Worm (Caenorhabditis elegans) whole organism, young adult: ENCODE measurements around the gene srt-64.

ENCODE experiments used
- F57C9.4 ChIP-seq: sonication (generic microtip); optimal IDR thresholded peaks from 2 replicates; lab custom pipeline; 2017; ENCODE audit warnings: mild to moderate bottlenecking, missing genetic modification characterization, missing compliant biosample characterization
- attf-5 ChIP-seq: fragments of 200-800 bp; sonication (Bioruptor generic); optimal IDR thresholded peaks from 2 replicates; lab custom pipeline; 2018; ENCODE audit warnings: mild to moderate bottlenecking, missing genetic modification characterization, missing compliant biosample characterization
- die-1 ChIP-seq: sonication (generic microtip); optimal IDR thresholded peaks from 2 replicates; lab custom pipeline; 2016; ENCODE audit warnings: missing genotype, mild to moderate bottlenecking, missing genetic modification characterization, missing compliant biosample characterization
- dpl-1 ChIP-seq: fragments of 150-350 bp; optimal IDR thresholded peaks from 2 replicates; lab custom pipeline; 2014; ENCODE audit warnings: missing biosample characterization, missing genetic modification reagents, missing genetic modification characterization
- nhr-120 ChIP-seq: fragments of 200-800 bp; sonication (Bioruptor generic); IDR thresholded peaks from 2 replicates; pipeline ENCODE4 v1.3.6; 2022; ENCODE audit warnings: missing genetic modification characterization, missing compliant biosample characterization
- snpc-4 ChIP-seq, 5 experiments: fragments of 150-350 bp in 1 of 5; sonication (generic microtip) in 4 of 5; optimal IDR thresholded peaks; 2 replicates each; lab custom pipeline; 2014 to 2018; ENCODE audit warnings: missing genetic modification characterization in 5 of 5, missing biosample characterization in 3 of 5, antibody characterized with exemption in 2 of 5, mild to moderate bottlenecking in 2 of 5, missing compliant biosample characterization in 2 of 5, missing genotype in 2 of 5, moderate library complexity in 2 of 5, missing genetic modification reagents in 1 of 5
- tbx-9 ChIP-seq: sonication (generic microtip); optimal IDR thresholded peaks from 2 replicates; lab custom pipeline; 2016; ENCODE audit warnings: borderline replicate concordance, missing genetic modification characterization, inconsistent platforms, missing compliant biosample characterization
- unc-130 ChIP-seq: sonication (generic microtip); optimal IDR thresholded peaks from 2 replicates; lab custom pipeline; 2016; ENCODE audit warnings: missing genetic modification reagents, missing genetic modification characterization, missing compliant biosample characterization

DNA sequence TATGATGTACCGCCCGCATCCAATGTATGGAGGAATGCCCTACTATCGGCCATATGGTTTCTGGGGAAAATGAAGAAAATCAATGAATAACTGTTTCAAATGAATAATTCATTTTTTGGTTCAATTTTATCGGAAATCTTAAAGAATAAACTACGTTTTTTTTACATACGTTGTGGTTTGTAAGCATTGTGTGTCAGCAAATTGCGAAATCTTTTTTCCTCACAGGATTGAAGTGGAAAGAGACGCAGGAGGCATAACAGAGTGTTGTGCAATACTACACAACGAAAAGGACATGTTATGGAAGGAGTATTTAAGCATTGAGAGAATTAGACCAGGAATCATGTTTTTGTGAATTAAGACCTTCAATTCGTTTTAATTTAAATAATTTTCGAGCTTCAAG is 38.1 kb downstream of the srt-64 start:
- TF ChIP-seq F57C9.4 (tag; lab: Kevin White, UChicago), result no peak
- TF ChIP-seq die-1 (tag; lab: Kevin White, UChicago), result no peak
- TF ChIP-seq tbx-9 (tag; lab: Kevin White, UChicago), result no peak
- TF ChIP-seq attf-5 (GFP tag; lab: Kevin White, UChicago), result peak; percentile 44
- TF ChIP-seq unc-130, result no peak
- TF ChIP-seq dpl-1 (GFP tag; lab: Kevin White, UChicago), result no peak
- TF ChIP-seq nhr-120, result no peak
- no peak for TF ChIP-seq snpc-4 (GFP tag; optimal IDR thresholded peaks at IDR 0.05; lab: Kevin White, UChicago)
- no peak for TF ChIP-seq snpc-4 (tag; optimal IDR thresholded peaks at IDR 0.05; lab: Kevin White, UChicago)
